Worm (Caenorhabditis elegans) whole organism, L4 larva: Measurements from ENCODE around the gene str-20.

Experiments
- ceh-28 ChIP-seq: fragments of 150-350 bp; optimal IDR thresholded peaks from 2 replicates; lab custom pipeline; 2014; ENCODE audit warnings: missing biosample characterization, missing genetic modification reagents, missing genetic modification characterization
- nhr-237 ChIP-seq: sonication (generic microtip); optimal IDR thresholded peaks from 2 replicates; lab custom pipeline; 2017; ENCODE audit warnings: missing biosample characterization, missing genetic modification characterization
- nhr-28 ChIP-seq: fragments of 150-350 bp; optimal IDR thresholded peaks from 2 replicates; lab custom pipeline; 2014; ENCODE audit warnings: missing biosample characterization, missing genetic modification characterization
- skn-1 ChIP-seq: fragments of 150-350 bp; optimal IDR thresholded peaks from 2 replicates; lab custom pipeline; 2014; ENCODE audit warnings: missing biosample characterization, missing genetic modification characterization
- unc-130 ChIP-seq: sonication (generic microtip); optimal IDR thresholded peaks from 2 replicates; lab custom pipeline; 2016; ENCODE audit warnings: missing genetic modification reagents, missing genetic modification characterization, missing compliant biosample characterization

DNA sequence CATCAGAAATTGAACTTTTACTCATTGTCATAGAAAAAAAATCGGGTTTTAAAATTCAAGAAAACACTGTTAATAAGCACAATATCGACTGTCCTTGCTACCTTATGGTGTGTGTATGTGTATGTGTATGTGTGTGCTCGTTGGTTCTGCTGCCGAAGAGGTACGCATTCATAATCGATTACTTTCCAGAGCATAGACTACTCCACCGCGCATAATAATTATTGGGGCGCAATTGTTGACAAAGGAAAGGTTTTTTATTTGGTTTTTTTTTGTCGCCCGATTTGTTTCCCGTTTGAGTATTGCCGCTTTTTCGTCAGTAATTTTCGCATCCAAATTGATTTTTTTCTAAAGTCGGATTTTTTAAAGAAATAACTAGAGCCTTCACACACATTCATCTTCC is 5.0 kb downstream of the str-20 start, which contains the start of gene C05E4.15:
- no peak for TF ChIP-seq skn-1
- TF ChIP-seq nhr-237 (tag; lab: Kevin White, UChicago): no peak
- no peak for TF ChIP-seq ceh-28 (tag; lab: Kevin White, UChicago)
- TF ChIP-seq unc-130 (GFP tag; lab: Kevin White, UChicago): no peak
- no peak for TF ChIP-seq nhr-28
